Worm (Caenorhabditis elegans): ENCODE measurements around the gene R01E6.7.

R01E6.7 gene

ce11 chrX:13569854-13570253 lies at the start of gene R01E6.7:
Gene R01E6.7, minus strand, starts transcription at chrX:13569954.
- TF ChIP-seq dao-5 (tag; optimal IDR thresholded peaks at IDR 0.05): no peak
- TF ChIP-seq him-1 (tag; optimal IDR thresholded peaks at IDR 0.05): no peak
- TF ChIP-seq W03F9.2 (tag; optimal IDR thresholded peaks at IDR 0.05): no peak

DNA sequence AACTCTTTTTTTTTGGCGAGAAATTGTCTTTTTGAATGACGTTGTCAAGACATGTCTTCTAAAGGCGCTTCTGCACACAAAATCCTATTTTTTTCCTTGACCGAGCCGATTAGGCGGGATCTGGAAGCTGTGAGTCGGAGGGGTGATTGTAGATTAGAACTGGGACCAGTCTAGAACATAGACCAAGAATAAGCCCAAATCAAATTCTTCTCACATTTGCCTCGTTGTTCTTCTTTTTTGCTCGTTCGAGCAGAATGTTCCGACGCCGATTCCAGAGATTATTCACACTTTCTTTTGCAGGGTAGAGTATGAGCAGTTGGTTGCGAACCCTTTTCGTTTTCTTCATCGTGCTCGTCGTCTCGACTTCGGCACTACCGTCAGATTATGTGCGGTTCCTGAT lies 48.8 kb upstream of the R01E6.7 start, which contains the start of gene nlp-53:
Gene nlp-53, plus strand, starts transcription at position 301 of the 400 bp plus-strand sequence.
- TF ChIP-seq dao-5 (tag; optimal IDR thresholded peaks at IDR 0.05) (no peak), him-1 (tag; optimal IDR thresholded peaks at IDR 0.05) (no peak), W03F9.2 (tag; optimal IDR thresholded peaks at IDR 0.05) (no peak)

DNA sequence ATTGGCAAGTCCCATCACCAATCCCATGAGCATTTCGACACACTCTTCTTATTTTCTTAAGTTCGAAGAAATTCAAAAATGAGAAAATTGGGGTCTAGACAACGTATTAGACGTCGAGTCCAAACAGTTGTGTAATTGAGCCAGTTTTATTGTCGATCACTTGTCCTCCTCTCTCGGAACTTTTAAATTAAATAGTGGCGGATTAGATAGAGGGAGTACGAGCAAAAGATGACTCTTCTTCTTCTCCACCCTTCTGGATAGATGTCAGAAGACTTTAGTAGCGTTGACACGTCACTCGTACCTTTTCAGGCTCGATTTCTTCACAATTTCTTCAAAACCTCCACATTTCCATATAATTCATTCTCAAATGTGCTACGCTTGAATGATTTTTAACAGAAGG lies 45.4 kb upstream of the R01E6.7 start:
- TF ChIP-seq W03F9.2 (tag; optimal IDR thresholded peaks at IDR 0.05): no peak
- TF ChIP-seq him-1 (tag; optimal IDR thresholded peaks at IDR 0.05): no peak
- no peak for TF ChIP-seq dao-5 (tag; optimal IDR thresholded peaks at IDR 0.05)

- TF ChIP-seq dao-5 (tag; optimal IDR thresholded peaks at IDR 0.05): no peak
- TF ChIP-seq W03F9.2 (tag; optimal IDR thresholded peaks at IDR 0.05): no peak
- no peak for TF ChIP-seq him-1 (tag; optimal IDR thresholded peaks at IDR 0.05)
Observed at ce11 chrX:13610040-13610439, 40.3 kb upstream of the R01E6.7 start.

ce11 chrX:13605854-13606253 lies 36.1 kb upstream of the R01E6.7 start:
- TF ChIP-seq dao-5 (tag; optimal IDR thresholded peaks at IDR 0.05): no peak
- no peak for TF ChIP-seq W03F9.2 (tag; optimal IDR thresholded peaks at IDR 0.05)
- TF ChIP-seq him-1 (tag; optimal IDR thresholded peaks at IDR 0.05): no peak

DNA sequence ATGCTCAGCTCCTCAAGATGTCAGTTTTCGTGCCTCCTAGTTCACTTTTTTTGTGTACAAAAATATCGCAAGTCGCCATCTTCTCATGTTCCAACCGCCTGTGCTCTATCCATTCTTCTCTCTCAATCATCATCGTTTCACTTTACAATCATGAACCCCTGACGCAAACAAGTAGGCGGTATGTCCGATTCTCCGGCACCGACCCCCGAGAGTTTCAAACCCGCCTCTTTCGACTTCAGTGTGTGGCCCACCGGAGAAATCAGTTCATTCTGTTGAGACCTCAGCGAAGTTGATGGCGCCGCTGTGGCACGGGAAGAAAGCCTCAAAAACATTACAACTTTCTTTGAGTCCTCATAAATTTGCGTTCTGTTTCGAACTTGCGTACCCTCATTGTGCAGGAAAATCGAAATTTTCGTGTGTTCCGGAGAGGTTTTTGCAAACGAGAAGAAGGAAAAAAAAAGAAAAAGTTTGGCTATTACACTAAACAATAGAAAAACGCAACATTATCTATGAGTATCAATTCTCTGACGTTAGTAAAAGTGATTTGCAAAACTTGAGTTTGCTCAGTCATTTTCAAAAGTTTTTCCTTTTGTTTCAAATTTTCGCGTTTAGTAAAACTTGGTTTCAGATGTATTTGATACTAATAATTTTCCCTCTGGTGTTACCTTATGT lies 35.3 kb upstream of the R01E6.7 start, which contains the start of gene F54B11.9:
Gene F54B11.9, plus strand, starts transcription at position 622 of the 672 bp plus-strand sequence.
- TF ChIP-seq W03F9.2 (tag; optimal IDR thresholded peaks at IDR 0.05): no peak
- no peak for TF ChIP-seq dao-5 (tag; optimal IDR thresholded peaks at IDR 0.05)
- no peak for TF ChIP-seq him-1 (tag; optimal IDR thresholded peaks at IDR 0.05)

DNA sequence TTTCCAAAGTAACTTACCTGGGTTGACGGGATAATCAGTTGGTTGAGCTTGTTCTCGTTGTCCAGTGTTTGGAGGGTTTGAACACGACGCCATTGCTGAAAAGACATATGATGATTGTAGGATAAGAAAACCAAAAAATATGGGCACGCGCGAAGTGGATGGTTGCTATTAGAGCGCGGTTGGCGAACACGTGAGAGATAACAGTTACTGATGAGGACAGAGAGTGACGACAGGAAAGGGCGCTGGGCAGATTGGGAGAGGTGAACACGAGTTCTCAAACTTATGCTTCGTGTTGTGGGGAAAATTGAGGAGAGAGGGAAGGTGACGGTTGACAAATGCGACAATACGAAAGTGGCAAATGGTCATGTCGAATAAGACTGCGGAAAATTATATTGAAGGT lies 34.1 kb upstream of the R01E6.7 start, which contains the start of gene F54B11.8:
Gene F54B11.8, minus strand, starts transcription at position 101 of the 400 bp plus-strand sequence.
- TF ChIP-seq W03F9.2 (tag; optimal IDR thresholded peaks at IDR 0.05): no peak
- TF ChIP-seq dao-5 (tag; optimal IDR thresholded peaks at IDR 0.05): no peak
- no peak for TF ChIP-seq him-1 (tag; optimal IDR thresholded peaks at IDR 0.05)

ce11 chrX:13600136-13600535 lies 30.4 kb upstream of the R01E6.7 start, which contains the start of gene F54B11.7:
Gene F54B11.7, plus strand, starts transcription at chrX:13600436.
- no peak for TF ChIP-seq dao-5 (tag; optimal IDR thresholded peaks at IDR 0.05)

ce11 chrX:13598021-13598499 lies 28.3 kb upstream of the R01E6.7 start, which contains the start of gene bra-1:
Gene bra-1, plus strand, starts transcription at chrX:13598449.
- no peak for TF ChIP-seq W03F9.2 (tag; optimal IDR thresholded peaks at IDR 0.05)
- no peak for TF ChIP-seq dao-5 (tag; optimal IDR thresholded peaks at IDR 0.05)
- TF ChIP-seq him-1 (tag; optimal IDR thresholded peaks at IDR 0.05): no peak

DNA sequence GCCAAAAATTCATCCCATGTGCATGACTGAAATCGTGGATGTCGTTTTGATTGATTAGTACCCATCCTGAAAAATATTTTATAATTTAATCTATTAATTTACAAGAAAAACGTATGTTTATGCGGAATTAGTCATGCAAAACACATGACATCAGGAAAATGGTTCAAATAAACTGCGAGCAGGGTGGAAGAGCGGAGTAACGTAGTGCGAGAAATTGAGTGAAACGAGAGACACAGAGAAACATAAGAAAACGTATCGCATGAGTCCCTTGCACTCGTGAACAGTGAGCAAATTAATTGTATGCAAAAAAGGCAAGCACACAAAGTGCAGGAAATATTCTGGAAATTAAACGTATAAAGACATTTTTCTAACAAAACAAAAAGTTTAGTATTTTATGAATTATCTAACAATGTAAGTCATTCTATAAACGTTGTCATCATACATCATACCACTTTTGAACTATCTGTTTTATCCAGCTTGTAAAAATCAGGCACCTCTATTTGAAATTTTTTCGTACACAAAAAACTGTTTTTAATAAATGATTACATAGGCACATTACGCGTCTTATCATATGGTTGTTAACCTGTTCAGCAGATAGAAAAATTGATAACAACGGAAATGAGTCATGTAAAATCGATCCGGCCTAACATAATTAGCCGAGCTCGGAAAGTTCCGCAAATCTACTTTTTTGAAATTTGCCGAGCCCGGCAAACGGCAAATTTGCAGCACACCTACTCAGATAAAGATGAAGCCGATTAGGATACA lies 26.4 kb upstream of the R01E6.7 start, which contains the start of gene F54B11.5:
Gene F54B11.5, minus strand, starts transcription at position 66 of the 765 bp plus-strand sequence.
- TF ChIP-seq W03F9.2 (tag; optimal IDR thresholded peaks at IDR 0.05) (no peak), him-1 (tag; optimal IDR thresholded peaks at IDR 0.05) (no peak), dao-5 (tag; optimal IDR thresholded peaks at IDR 0.05) (no peak)

- no peak for TF ChIP-seq dao-5 (tag; optimal IDR thresholded peaks at IDR 0.05)
- no peak for TF ChIP-seq him-1 (tag; optimal IDR thresholded peaks at IDR 0.05)
- TF ChIP-seq W03F9.2 (tag; optimal IDR thresholded peaks at IDR 0.05): no peak
Observed at ce11 chrX:13592367-13592766, 22.6 kb upstream of the R01E6.7 start, which contains the start of gene F54B11.4. Gene F54B11.4, plus strand, starts transcription at chrX:13592667.

DNA sequence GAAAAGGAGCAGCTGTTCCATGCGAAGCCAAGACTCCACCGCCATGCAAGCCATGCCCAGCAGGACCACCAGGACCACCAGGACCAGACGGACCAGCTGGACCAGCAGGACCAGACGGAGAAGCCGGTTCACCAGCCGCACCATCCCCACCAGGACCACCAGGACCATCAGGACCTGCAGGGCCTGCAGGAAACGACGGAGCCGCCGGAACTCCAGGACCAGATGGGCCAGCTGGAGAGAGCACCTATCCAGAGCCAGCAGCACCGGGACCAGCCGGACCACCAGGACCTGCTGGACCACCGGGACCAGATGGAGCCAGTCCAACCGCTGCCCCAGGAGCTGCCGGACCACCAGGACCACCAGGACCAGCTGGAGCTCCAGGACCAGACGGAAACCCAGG lies 22.2 kb upstream of the R01E6.7 start:
- TF ChIP-seq him-1 (tag; optimal IDR thresholded peaks at IDR 0.05) (no peak), dao-5 (tag; optimal IDR thresholded peaks at IDR 0.05) (no peak), W03F9.2 (tag; optimal IDR thresholded peaks at IDR 0.05) (no peak)

- TF ChIP-seq W03F9.2 (tag; optimal IDR thresholded peaks at IDR 0.05): no peak
- no peak for TF ChIP-seq him-1 (tag; optimal IDR thresholded peaks at IDR 0.05)
Observed at ce11 chrX:13591175-13591574, 21.4 kb upstream of the R01E6.7 start, which contains the start of gene col-44. Gene col-44, plus strand, starts transcription at chrX:13591475.

DNA sequence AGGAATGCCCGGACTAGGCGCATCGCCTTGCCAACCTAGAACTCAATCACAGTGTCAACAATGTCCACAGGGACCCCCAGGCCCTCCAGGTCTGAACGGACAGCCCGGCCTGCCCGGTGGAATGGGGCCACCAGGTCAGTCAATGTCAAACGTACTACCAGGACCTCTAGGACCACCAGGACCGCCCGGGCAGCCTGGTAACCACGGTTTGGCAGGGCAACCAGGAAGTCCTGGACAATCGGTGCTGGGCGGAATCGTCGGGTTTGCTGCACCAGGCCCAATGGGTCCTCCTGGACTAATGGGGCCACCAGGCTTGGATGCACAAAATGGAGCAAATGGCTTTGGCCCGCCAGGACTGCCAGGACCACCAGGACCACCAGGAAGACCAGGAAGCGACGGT lies 20.9 kb upstream of the R01E6.7 start:
- TF ChIP-seq dao-5 (tag; optimal IDR thresholded peaks at IDR 0.05): no peak

Data from whole organism, L4/young adult.